Fruit fly (Drosophila melanogaster): Measurements from ENCODE around the gene CG6865.

Gene CG6865

DNA sequence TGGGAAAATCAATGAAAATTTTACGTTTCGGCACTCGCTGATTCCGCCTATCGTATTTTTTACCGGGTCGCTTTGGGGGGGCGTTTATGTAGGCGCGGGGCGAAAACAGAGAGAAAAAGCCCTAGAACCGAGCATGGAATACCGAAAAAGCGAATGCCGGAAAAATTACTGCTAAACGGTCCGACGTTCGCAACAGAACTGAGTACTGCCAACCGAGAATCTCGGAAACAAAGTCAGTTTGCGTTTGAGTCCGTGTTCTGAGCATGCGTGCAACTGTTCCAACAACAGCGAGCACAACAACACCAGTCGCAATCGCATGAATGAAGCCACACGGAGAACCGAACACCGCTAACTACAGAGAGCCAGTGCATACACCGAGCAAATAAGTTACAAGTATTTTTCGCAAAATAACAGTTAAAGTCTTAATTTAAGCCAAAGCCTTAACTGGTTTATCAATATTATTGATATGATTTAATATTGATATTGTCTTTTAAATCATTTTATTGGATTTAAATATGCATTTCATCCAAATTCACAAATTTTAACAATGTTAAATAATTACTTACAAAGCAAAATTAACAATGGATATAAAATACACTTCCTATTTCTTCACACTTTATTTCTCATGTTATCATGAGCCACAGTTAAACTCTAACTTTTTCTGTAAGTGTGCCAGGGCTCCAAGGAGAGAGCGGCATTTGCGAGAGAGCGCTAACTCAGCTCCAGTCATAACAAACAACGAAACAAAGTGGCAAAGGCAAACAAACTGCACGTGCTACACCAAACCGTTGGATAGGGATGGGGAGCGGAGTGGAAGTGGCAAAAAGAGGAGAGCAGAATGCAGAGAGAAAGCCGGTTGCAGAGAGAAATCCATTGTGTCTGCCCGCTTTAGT, 27.1 kb downstream of the CG6865 start, which contains the start of gene CG3961 (continued):
- TF ChIP-seq CG1233 (GFP tag; optimal IDR thresholded peaks at IDR 0.05) (peak; percentile 97), jigr1 (GFP tag; IDR thresholded peaks at IDR 0.05) (peak; percentile 94), CG1792 (GFP tag; optimal IDR thresholded peaks at IDR 0.05) (peak; percentile 63), CG12769 (tag; optimal IDR thresholded peaks at IDR 0.05) (peak; percentile 92), Jarid2 (GFP tag; optimal IDR thresholded peaks at IDR 0.05) (peak; percentile 66), CG2116 (GFP tag; optimal IDR thresholded peaks at IDR 0.05) (peak; percentile 90), Hmx (GFP tag; optimal IDR thresholded peaks at IDR 0.05) (peak; percentile 77), CG2678 (tag; optimal IDR thresholded peaks at IDR 0.05) (peak; percentile 99), D (optimal IDR thresholded peaks at IDR 0.05) (no peak), D (GFP tag; optimal IDR thresholded peaks at IDR 0.05) (peak; percentile 99), Elba2 (GFP tag; optimal IDR thresholded peaks at IDR 0.05) (no peak), Med (GFP tag) (peak; percentile 93), CG30403 (GFP tag; optimal IDR thresholded peaks at IDR 0.05) (peak; percentile 99), oc (tag; optimal IDR thresholded peaks at IDR 0.05) (peak; percentile 93), CG13775 (GFP tag; optimal IDR thresholded peaks at IDR 0.05) (peak; percentile 98), bab2 (GFP tag; optimal IDR thresholded peaks at IDR 0.05) (peak; percentile 93), Taf1 (GFP tag; IDR thresholded peaks at IDR 0.05) (peak; percentile 51; the same call in 1 of the 2 replicates), tap (tag; optimal IDR thresholded peaks at IDR 0.05) (peak; percentile 97), Trl (optimal IDR thresholded peaks at IDR 0.05) (peak; percentile 79 to 92), Trl (GFP tag; optimal IDR thresholded peaks at IDR 0.05) (peak; percentile 83), CG10209 (GFP tag; optimal IDR thresholded peaks at IDR 0.05) (peak; percentile 98), maf-S (GFP tag; optimal IDR thresholded peaks at IDR 0.05) (peak; percentile 79), CG2875 (GFP tag; optimal IDR thresholded peaks at IDR 0.05) (peak; percentile 98), Dref (GFP tag; IDR thresholded peaks at IDR 0.05) (no peak), CG31224 (GFP tag; IDR thresholded peaks at IDR 0.05) (peak; percentile 68), CTCF (GFP tag; optimal IDR thresholded peaks at IDR 0.05) (peak; percentile 72), Hr51 (GFP tag; optimal IDR thresholded peaks at IDR 0.05) (peak; percentile 91 to 99), kah (GFP tag; optimal IDR thresholded peaks at IDR 0.05) (peak; percentile 94), nerfin-2 (GFP tag; IDR thresholded peaks at IDR 0.05; ENCODE audit: partially characterized antibody) (0 out of 2 replicates have a peak, but pooled peaks have one; percentile 16), dpn (GFP tag; optimal IDR thresholded peaks at IDR 0.05) (peak; percentile 88 to 97), Stat92E (GFP tag; optimal IDR thresholded peaks at IDR 0.05) (peak in 1 of 3 experiments; percentile 99), Side (GFP tag; optimal IDR thresholded peaks at IDR 0.05) (peak; percentile 40), CG8290 (GFP tag; optimal IDR thresholded peaks at IDR 0.05) (peak; percentile 97), CG8290 (tag; optimal IDR thresholded peaks at IDR 0.05) (peak; percentile 70 to 86), CG17568 (GFP tag; optimal IDR thresholded peaks at IDR 0.05) (peak; percentile 92), CG8388 (GFP tag; optimal IDR thresholded peaks at IDR 0.05) (peak; percentile 98), pzg (GFP tag; optimal IDR thresholded peaks at IDR 0.05) (no peak), shn (GFP tag; optimal IDR thresholded peaks at IDR 0.05) (peak; percentile 75), Blimp-1 (GFP tag; optimal IDR thresholded peaks at IDR 0.05) (peak; percentile 97), TFAM (GFP tag; optimal IDR thresholded peaks at IDR 0.05) (peak; percentile 88), Lim3 (GFP tag; IDR thresholded peaks at IDR 0.05) (no peak; the same call in 1 of the 2 replicates), ci (GFP tag; IDR thresholded peaks at IDR 0.05) (peak; percentile 88), zen (tag; optimal IDR thresholded peaks at IDR 0.05) (peak; percentile 94), amos (GFP tag; IDR thresholded peaks at IDR 0.05; ENCODE audit: partially characterized antibody) (no peak; the same call in 1 of the 2 replicates), Fer2 (tag; optimal IDR thresholded peaks at IDR 0.05) (peak; percentile 85), Ravus (GFP tag; IDR thresholded peaks at IDR 0.05) (peak; percentile 71), CG11247 (GFP tag; IDR thresholded peaks at IDR 0.05) (peak; percentile 65), HLH4C (GFP tag; IDR thresholded peaks at IDR 0.05; ENCODE audit: partially characterized antibody) (no peak), br (optimal IDR thresholded peaks at IDR 0.05) (no peak)
